Fruit fly (Drosophila melanogaster) whole organism, wandering third instar larva: Measurements from ENCODE around the gene CG5122.

Experiments used
- HLH106 ChIP-seq: fragments of 200-800 bp; optimal IDR thresholded peaks from 3 replicates; lab custom pipeline; 2019; ENCODE audit warnings: missing biosample characterization, mild to moderate bottlenecking, missing genetic modification characterization, moderate library complexity
- Myc ChIP-seq: fragments of >200 bp; optimal IDR thresholded peaks from 2 replicates; lab custom pipeline; 2017
- ey ChIP-seq: fragments of 200-800 bp; sonication (Bioruptor generic); optimal IDR thresholded peaks from 2 replicates; lab custom pipeline; 2016; ENCODE audit warnings: missing biosample characterization, missing genetic modification characterization
- fru ChIP-seq: fragments of 200-800 bp; sonication (Bioruptor generic); optimal IDR thresholded peaks from 3 replicates; lab custom pipeline; 2016; ENCODE audit warnings: missing biosample characterization, mild to moderate bottlenecking, missing genetic modification characterization
- h ChIP-seq: fragments of 200-800 bp; sonication (Bioruptor generic); optimal IDR thresholded peaks from 3 replicates; lab custom pipeline; 2016; ENCODE audit warnings: missing biosample characterization, mild to moderate bottlenecking, missing genetic modification characterization
- jim ChIP-seq: fragments of 175-275, 200-325 bp; sonication (Bioruptor generic); optimal IDR thresholded peaks from 2 replicates; lab custom pipeline; 2016; ENCODE audit warnings: missing biosample characterization, mild to moderate bottlenecking, missing genetic modification characterization
- lola ChIP-seq: fragments of >200 bp; optimal IDR thresholded peaks from 2 replicates; lab custom pipeline; 2017; ENCODE audit warnings: missing biosample characterization, missing genetic modification characterization
- pan ChIP-seq: fragments of >200 bp; optimal IDR thresholded peaks from 2 replicates; lab custom pipeline; 2017
- psq ChIP-seq: fragments of 200-800 bp; sonication (Bioruptor generic); optimal IDR thresholded peaks from 3 replicates; lab custom pipeline; 2017; ENCODE audit warnings: missing biosample characterization, mild to moderate bottlenecking, missing genetic modification characterization, moderate library complexity
- sv ChIP-seq: fragments of 200-800 bp; sonication (Bioruptor generic); optimal IDR thresholded peaks from 3 replicates; lab custom pipeline; 2016; ENCODE audit warnings: missing biosample characterization, missing genetic modification characterization

DNA sequence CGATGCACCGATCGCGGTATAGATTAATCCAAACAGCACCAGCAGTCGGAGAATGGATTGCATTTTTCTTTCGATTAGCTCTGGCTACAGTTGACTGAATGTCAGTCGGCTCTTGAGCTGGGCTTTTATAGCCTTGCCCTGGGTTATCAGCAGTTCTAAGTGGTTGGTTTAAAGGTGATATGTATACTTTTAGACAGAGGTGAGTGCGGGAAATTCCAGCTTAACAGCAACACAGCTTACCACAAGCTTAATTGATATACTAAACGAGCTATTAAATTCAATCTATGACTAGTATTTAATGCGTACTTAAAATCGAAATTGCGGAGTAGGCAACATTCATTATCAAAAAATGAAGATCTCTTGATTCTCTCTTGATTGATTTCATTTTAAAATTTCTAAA, 12.4 kb downstream of the CG5122 start, which contains the start of gene CG9928:
- TF ChIP-seq ey (GFP tag; lab: Kevin White, UChicago) (no peak), pan (lab: Kevin White, UChicago) (no peak), HLH106 (tag; lab: Kevin White, UChicago) (no peak), lola (GFP tag; lab: Kevin White, UChicago) (no peak), sv (no peak), psq (GFP tag; lab: Kevin White, UChicago) (no peak), h (GFP tag; lab: Kevin White, UChicago) (no peak), jim (no peak), Myc (no peak), fru (GFP tag; lab: Kevin White, UChicago) (no peak)
